Worm (Caenorhabditis elegans) whole organism, early embryonic: ENCODE measurements around the gene srh-85.

Source experiments
- aly-1 ChIP-seq: sonication (generic microtip); optimal IDR thresholded peaks from 2 replicates; lab custom pipeline; 2016; ENCODE audit warnings: missing genetic modification characterization, missing compliant biosample characterization
- scrt-1 ChIP-seq: fragments of 200-800 bp; sonication (Bioruptor generic); IDR thresholded peaks from 2 replicates; pipeline ENCODE4 v1.3.6; 2022; ENCODE audit warnings: missing genetic modification characterization, missing compliant biosample characterization

DNA sequence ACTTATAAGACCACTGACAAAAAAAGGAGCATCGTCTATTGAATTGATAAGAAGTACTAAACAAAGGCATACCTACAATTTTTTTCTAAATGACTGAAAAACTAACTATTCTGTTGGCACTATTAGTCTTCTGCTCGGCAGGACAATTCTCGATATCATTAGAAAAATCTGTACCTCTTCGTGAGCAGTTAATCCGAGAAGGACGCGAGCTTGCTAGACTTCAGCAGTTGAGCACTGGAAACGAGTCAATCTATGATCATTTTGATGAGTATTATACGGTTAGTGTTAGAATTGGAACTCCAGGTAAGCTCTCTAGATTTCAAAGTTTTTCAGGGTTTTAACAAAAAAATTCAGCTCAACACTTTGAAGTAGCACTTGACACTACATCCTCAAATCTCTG lies 40.9 kb upstream of the srh-85 start, which contains the start of gene asp-7:
- TF ChIP-seq aly-1 (no peak), scrt-1 (no peak)
